Fruit fly (Drosophila melanogaster): Measurements from ENCODE around the gene CG13884.

Gene CG13884

dm6 chr3L:319145-320009 lies 46.9 kb downstream of the CG13884 start, which contains the start of gene fwd (continued):
- no peak for TF ChIP-seq CrebA (GFP tag; optimal IDR thresholded peaks at IDR 0.05; ENCODE audit: borderline replicate concordance)
- TF ChIP-seq dmrt93B (GFP tag; optimal IDR thresholded peaks at IDR 0.05), result no peak
- no peak for TF ChIP-seq jim (GFP tag; optimal IDR thresholded peaks at IDR 0.05)
- TF ChIP-seq Sp1 (GFP tag; optimal IDR thresholded peaks at IDR 0.05), result peak; percentile 49
- no peak for TF ChIP-seq tai (GFP tag; optimal IDR thresholded peaks at IDR 0.05)
- peak; percentile 22 for TF ChIP-seq rgr (GFP tag; optimal IDR thresholded peaks at IDR 0.05)

- no peak for TF ChIP-seq sage (GFP tag; optimal IDR thresholded peaks at IDR 0.05)
- no peak for TF ChIP-seq CG32264 (GFP tag; optimal IDR thresholded peaks at IDR 0.05)
- TF ChIP-seq Dif (GFP tag; optimal IDR thresholded peaks at IDR 0.05; ENCODE audit: partially characterized antibody), result no peak
- TF ChIP-seq Hr83 (GFP tag; optimal IDR thresholded peaks at IDR 0.05; ENCODE audit: poor library complexity, severe bottlenecking), result no peak
- no peak for TF ChIP-seq Myc (optimal IDR thresholded peaks at IDR 0.05)
- TF ChIP-seq sv (GFP tag; optimal IDR thresholded peaks at IDR 0.05), result no peak
- TF ChIP-seq jim (GFP tag; optimal IDR thresholded peaks at IDR 0.05), result no peak
- no peak for TF ChIP-seq tai (GFP tag; optimal IDR thresholded peaks at IDR 0.05)
- no peak for TF ChIP-seq N (GFP tag; optimal IDR thresholded peaks at IDR 0.05)
- TF ChIP-seq Rel (GFP tag; optimal IDR thresholded peaks at IDR 0.05), result no peak
- no peak for TF ChIP-seq Rel (tag; optimal IDR thresholded peaks at IDR 0.05)
- TF ChIP-seq Sp1 (GFP tag; optimal IDR thresholded peaks at IDR 0.05), result no peak
- no peak for TF ChIP-seq dmrt93B (GFP tag; optimal IDR thresholded peaks at IDR 0.05)
- TF ChIP-seq lola (GFP tag; optimal IDR thresholded peaks at IDR 0.05), result no peak
- no peak for TF ChIP-seq OdsH (GFP tag; optimal IDR thresholded peaks at IDR 0.05)
- no peak for TF ChIP-seq ey (GFP tag; optimal IDR thresholded peaks at IDR 0.05)
- no peak for TF ChIP-seq dl (GFP tag; optimal IDR thresholded peaks at IDR 0.05; ENCODE audit: insufficient read depth in 1 of 2, partially characterized antibody in 2 of 2)
- no peak for TF ChIP-seq Dfd (GFP tag; optimal IDR thresholded peaks at IDR 0.05)
Observed at dm6 chr3L:316784-317183, 49.5 kb downstream of the CG13884 start, which contains the start of gene ddbt. ddbt (plus strand) TSS chr3L:317084.

Measured in whole organism, wandering third instar larva.